Worm (Caenorhabditis elegans) whole organism, L1 larva: Measurements from ENCODE around the gene asp-13.

Experiments
- C16A3.4 ChIP-seq: fragments of 150-350 bp; optimal IDR thresholded peaks from 2 replicates; lab custom pipeline; 2014; ENCODE audit warnings: missing biosample characterization, missing genetic modification characterization
- C34B4.2 ChIP-seq: sonication (generic microtip); optimal IDR thresholded peaks from 2 replicates; lab custom pipeline; 2017; ENCODE audit warnings: mild to moderate bottlenecking, missing genetic modification characterization, missing compliant biosample characterization
- F16B12.6 ChIP-seq: fragments of 150-350 bp; optimal IDR thresholded peaks from 2 replicates; lab custom pipeline; 2014; ENCODE audit warnings: missing biosample characterization, missing genetic modification characterization
- Y116A8C.19 ChIP-seq: sonication (generic microtip); optimal IDR thresholded peaks from 2 replicates; lab custom pipeline; 2016; ENCODE audit warnings: missing compliant biosample characterization, missing genetic modification characterization, borderline replicate concordance
- aha-1 ChIP-seq: fragments of 150-350 bp; optimal IDR thresholded peaks from 2 replicates; lab custom pipeline; 2014; ENCODE audit warnings: missing biosample characterization, missing genetic modification characterization
- ceh-63 ChIP-seq: fragments of 200-800 bp; sonication (Bioruptor generic); optimal IDR thresholded peaks from 2 replicates; lab custom pipeline; 2018; ENCODE audit warnings: mild to moderate bottlenecking, missing genetic modification characterization, missing compliant biosample characterization
- ceh-88 ChIP-seq: fragments of 200-800 bp; sonication (Bioruptor generic); IDR thresholded peaks from 2 replicates; pipeline ENCODE4 v1.3.6; 2022; ENCODE audit warnings: missing genetic modification characterization, missing compliant biosample characterization
- dsc-1 ChIP-seq: sonication (generic microtip); optimal IDR thresholded peaks from 2 replicates; lab custom pipeline; 2016; ENCODE audit warnings: mild to moderate bottlenecking, missing genetic modification characterization, missing compliant biosample characterization
- egl-27 ChIP-seq, 2 experiments: fragments of 150-350 bp in 1 of 2; sonication (generic microtip); optimal IDR thresholded peaks; 3 replicates each; lab custom pipeline; 2017 to 2018; ENCODE audit warnings: missing biosample characterization in 2 of 2, missing genetic modification characterization in 2 of 2, missing genetic modification reagents in 2 of 2
- elt-2 ChIP-seq: sonication (generic microtip); optimal IDR thresholded peaks from 2 replicates; lab custom pipeline; 2016; ENCODE audit warnings: missing genetic modification characterization, mild to moderate bottlenecking, inconsistent platforms, missing compliant biosample characterization, missing genetic modification reagents
- elt-3 ChIP-seq, 6 experiments: fragments of 150-350 bp in 1 of 6; sonication (generic microtip); optimal IDR thresholded peaks; 2 replicates each; lab custom pipeline; 2017 to 2018; ENCODE audit warnings: missing biosample characterization in 6 of 6, missing genetic modification characterization in 6 of 6, inconsistent platforms in 1 of 6
- fkh-4 ChIP-seq: sonication (generic microtip); optimal IDR thresholded peaks from 2 replicates; lab custom pipeline; 2016; ENCODE audit warnings: missing compliant biosample characterization, missing genetic modification characterization, borderline replicate concordance
- fkh-8 ChIP-seq: sonication (generic microtip); optimal IDR thresholded peaks from 2 replicates; lab custom pipeline; 2016; ENCODE audit warnings: mild to moderate bottlenecking, missing genetic modification characterization, missing compliant biosample characterization
- fos-1 ChIP-seq: fragments of 150-350 bp; optimal IDR thresholded peaks from 2 replicates; lab custom pipeline; 2014; ENCODE audit warnings: missing biosample characterization, missing genetic modification characterization
- grh-1 ChIP-seq: fragments of 200-800 bp; sonication (Bioruptor generic); IDR thresholded peaks from 2 replicates; pipeline ENCODE4 v1.3.6; 2022; ENCODE audit warnings: missing genetic modification reagents, missing genetic modification characterization, missing compliant biosample characterization
- hpl-2 ChIP-seq: fragments of 150-350 bp; optimal IDR thresholded peaks from 2 replicates; lab custom pipeline; 2014; ENCODE audit warnings: missing biosample characterization, missing genetic modification reagents, missing genetic modification characterization
- lin-13 ChIP-seq: fragments of 150-350 bp; optimal IDR thresholded peaks from 2 replicates; lab custom pipeline; 2014; ENCODE audit warnings: missing biosample characterization, missing genetic modification reagents, missing genetic modification characterization
- lin-14 ChIP-seq: fragments of 200-800 bp; sonication (Bioruptor generic); optimal IDR thresholded peaks from 2 replicates; lab custom pipeline; 2018; ENCODE audit warnings: mild to moderate bottlenecking, missing genetic modification characterization, moderate library complexity, missing compliant biosample characterization
- lin-15B ChIP-seq: fragments of 150-350 bp; sonication (generic microtip); optimal IDR thresholded peaks from 3 replicates; lab custom pipeline; 2014; ENCODE audit warnings: missing biosample characterization, missing genetic modification characterization
- lin-35 ChIP-seq, 2 experiments: fragments of 150-350 bp; optimal IDR thresholded peaks; 2 replicates each; lab custom pipeline; 2014; ENCODE audit warnings: missing biosample characterization in 2 of 2, missing genetic modification characterization in 2 of 2, missing genetic modification reagents in 2 of 2
- lin-39 ChIP-seq: fragments of 150-350 bp; optimal IDR thresholded peaks from 2 replicates; lab custom pipeline; 2014; ENCODE audit warnings: missing biosample characterization, missing genetic modification reagents, missing genetic modification characterization
- mep-1 ChIP-seq: fragments of 150-350 bp; optimal IDR thresholded peaks from 2 replicates; lab custom pipeline; 2014; ENCODE audit warnings: missing biosample characterization, missing genetic modification characterization
- nhr-11 ChIP-seq: fragments of 150-350 bp; optimal IDR thresholded peaks from 2 replicates; lab custom pipeline; 2014; ENCODE audit warnings: missing biosample characterization, missing genetic modification characterization
- nhr-19 ChIP-seq: fragments of 200-800 bp; sonication (Bioruptor generic); conservative IDR thresholded peaks from 2 replicates; pipeline ENCODE4 v1.3.6; 2022; ENCODE audit warnings: missing genetic modification characterization, missing compliant biosample characterization
- nhr-20 ChIP-seq: sonication (generic microtip); optimal IDR thresholded peaks from 2 replicates; lab custom pipeline; 2016; ENCODE audit warnings: mild to moderate bottlenecking, missing genetic modification characterization, missing compliant biosample characterization
- nhr-28 ChIP-seq: fragments of 150-350 bp; optimal IDR thresholded peaks from 2 replicates; lab custom pipeline; 2014; ENCODE audit warnings: missing biosample characterization, missing genetic modification characterization
- nhr-71 ChIP-seq: sonication (generic microtip); optimal IDR thresholded peaks from 2 replicates; lab custom pipeline; 2016; ENCODE audit warnings: mild to moderate bottlenecking, missing genetic modification characterization, moderate library complexity, missing compliant biosample characterization
- nhr-77 ChIP-seq: fragments of 150-350 bp; optimal IDR thresholded peaks from 2 replicates; lab custom pipeline; 2014; ENCODE audit warnings: missing biosample characterization, missing genetic modification characterization
- nhr-84 ChIP-seq: sonication (generic microtip); optimal IDR thresholded peaks from 2 replicates; lab custom pipeline; 2017; ENCODE audit warnings: missing biosample characterization, missing genetic modification characterization
- nhr-85 ChIP-seq: sonication (generic microtip); peaks from one replicate; lab custom pipeline; 2016; ENCODE audit warnings: missing genetic modification characterization, inconsistent platforms, missing compliant biosample characterization
- pqm-1 ChIP-seq: sonication (generic microtip); optimal IDR thresholded peaks from 3 replicates; lab custom pipeline; 2017; ENCODE audit warnings: missing biosample characterization, missing genetic modification characterization
- skn-1 ChIP-seq: fragments of 150-350 bp; optimal IDR thresholded peaks from 2 replicates; lab custom pipeline; 2014; ENCODE audit warnings: missing biosample characterization, missing genetic modification characterization
- snpc-4 ChIP-seq: fragments of 150-350 bp; optimal IDR thresholded peaks from 2 replicates; lab custom pipeline; 2014; ENCODE audit warnings: missing biosample characterization, missing genetic modification characterization
- sox-4 ChIP-seq: sonication (generic microtip); optimal IDR thresholded peaks from 2 replicates; lab custom pipeline; 2016; ENCODE audit warnings: missing genetic modification characterization, missing compliant biosample characterization
- sptf-1 ChIP-seq: fragments of 150-350 bp; optimal IDR thresholded peaks from 2 replicates; lab custom pipeline; 2014; ENCODE audit warnings: missing biosample characterization, missing genetic modification characterization
- tbx-2 ChIP-seq: sonication (generic microtip); optimal IDR thresholded peaks from 2 replicates; lab custom pipeline; 2016; ENCODE audit warnings: missing genetic modification characterization, missing compliant biosample characterization
- tlp-1 ChIP-seq: fragments of 150-350 bp; optimal IDR thresholded peaks from 2 replicates; lab custom pipeline; 2014; ENCODE audit warnings: missing biosample characterization, missing genetic modification characterization
- unc-86 ChIP-seq: sonication (generic microtip); optimal IDR thresholded peaks from 2 replicates; lab custom pipeline; 2016; ENCODE audit warnings: missing genetic modification characterization, missing compliant biosample characterization
- unc-98 ChIP-seq: fragments of 200-800 bp; sonication (Bioruptor generic); IDR thresholded peaks from 2 replicates; pipeline ENCODE4 v1.3.6; 2022; ENCODE audit warnings: missing genetic modification characterization, missing compliant biosample characterization
- vab-15 ChIP-seq: sonication (generic microtip); optimal IDR thresholded peaks from 2 replicates; lab custom pipeline; 2017; ENCODE audit warnings: missing genotype, mild to moderate bottlenecking, missing genetic modification characterization, missing compliant biosample characterization
- xbp-1 ChIP-seq: sonication (generic microtip); optimal IDR thresholded peaks from 2 replicates; lab custom pipeline; 2016; ENCODE audit warnings: missing genetic modification characterization, missing compliant biosample characterization
- zag-1 ChIP-seq: fragments of 150-350 bp; optimal IDR thresholded peaks from 2 replicates; lab custom pipeline; 2014; ENCODE audit warnings: missing biosample characterization, missing genetic modification characterization
- ztf-11 ChIP-seq, 2 experiments: sonication (generic microtip); optimal IDR thresholded peaks; 2 replicates each; lab custom pipeline; 2016 to 2017; ENCODE audit warnings: missing genetic modification characterization in 2 of 2, missing biosample characterization in 1 of 2, missing compliant biosample characterization in 1 of 2

The asp-13 gene

ce11 chrV:8602638-8603037, 40.4 kb downstream of the asp-13 start, which contains the start of gene F41E6.15:
Gene F41E6.15, minus strand, starts transcription at chrV:8602738.
- TF ChIP-seq lin-35 (GFP tag; optimal IDR thresholded peaks at IDR 0.05; lab: Kevin White, UChicago) = no peak
- TF ChIP-seq nhr-84 = no peak
- TF ChIP-seq sptf-1 (tag; lab: Kevin White, UChicago) = no peak
- no peak for TF ChIP-seq Y116A8C.19 (tag; lab: Kevin White, UChicago)
- no peak for TF ChIP-seq nhr-19 (GFP tag; lab: Robert Waterston, UW)
- TF ChIP-seq fkh-8 (tag; lab: Kevin White, UChicago) = no peak
- TF ChIP-seq snpc-4 (tag; lab: Kevin White, UChicago) = no peak
- TF ChIP-seq lin-13 = no peak
- TF ChIP-seq C34B4.2 = no peak

DNA sequence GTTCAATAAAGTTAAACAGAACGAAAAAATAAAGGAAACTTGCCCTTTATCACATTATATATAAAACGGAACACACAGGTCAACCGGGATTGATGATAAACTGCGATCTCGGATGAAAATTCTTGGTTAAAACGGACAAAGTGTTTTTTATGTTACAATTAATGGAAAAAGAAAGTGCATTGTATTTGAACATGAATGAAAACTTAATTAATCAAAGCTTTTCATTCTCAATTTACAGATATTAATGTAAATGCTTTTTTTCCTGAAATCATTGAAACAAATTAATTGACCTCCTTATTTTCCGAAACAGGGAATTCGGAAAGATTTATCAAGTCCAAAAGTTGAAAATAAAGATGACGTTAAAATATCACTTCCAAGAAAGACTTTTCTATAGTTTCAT, 41.6 kb downstream of the asp-13 start, which contains the start of gene F41E6.8:
F41E6.8 (minus strand) TSS at position 101 of the 400 bp plus-strand sequence.
- TF ChIP-seq mep-1 (tag; lab: Kevin White, UChicago) = no peak
- TF ChIP-seq C34B4.2 = no peak
- no peak for TF ChIP-seq snpc-4 (tag; lab: Kevin White, UChicago)
- TF ChIP-seq aha-1 (tag; lab: Kevin White, UChicago) = no peak
- no peak for TF ChIP-seq sox-4 (tag; lab: Kevin White, UChicago)
- TF ChIP-seq elt-3 (tag; optimal IDR thresholded peaks at IDR 0.05; lab: Kevin White, UChicago) = no peak
- TF ChIP-seq nhr-11 = no peak
- TF ChIP-seq ceh-63 = no peak
- TF ChIP-seq vab-15 (tag; lab: Kevin White, UChicago) = no peak
- no peak for TF ChIP-seq pqm-1 (tag; lab: Kevin White, UChicago)
- TF ChIP-seq elt-2 (tag; lab: Kevin White, UChicago) = no peak
- TF ChIP-seq ztf-11 (tag; optimal IDR thresholded peaks at IDR 0.05; lab: Kevin White, UChicago) = no peak
- no peak for TF ChIP-seq F16B12.6 (tag; lab: Kevin White, UChicago)
- no peak for TF ChIP-seq lin-15B (tag; lab: Kevin White, UChicago)
- no peak for TF ChIP-seq nhr-19 (GFP tag; lab: Robert Waterston, UW)
- TF ChIP-seq lin-39 (tag; lab: Kevin White, UChicago) = no peak
- TF ChIP-seq nhr-71 (tag; lab: Kevin White, UChicago) = no peak
- TF ChIP-seq xbp-1 (tag; lab: Kevin White, UChicago) = no peak
- TF ChIP-seq, all 84 proteins: peak for 0

ce11 chrV:8599957-8600356, 43.0 kb downstream of the asp-13 start:
- peak; percentile 98 for TF ChIP-seq dsc-1 (tag; lab: Kevin White, UChicago)
- no peak for TF ChIP-seq C16A3.4 (tag; lab: Kevin White, UChicago)
- peak; percentile 92 for TF ChIP-seq fkh-4
- TF ChIP-seq, all 84 proteins: peak for 2

DNA sequence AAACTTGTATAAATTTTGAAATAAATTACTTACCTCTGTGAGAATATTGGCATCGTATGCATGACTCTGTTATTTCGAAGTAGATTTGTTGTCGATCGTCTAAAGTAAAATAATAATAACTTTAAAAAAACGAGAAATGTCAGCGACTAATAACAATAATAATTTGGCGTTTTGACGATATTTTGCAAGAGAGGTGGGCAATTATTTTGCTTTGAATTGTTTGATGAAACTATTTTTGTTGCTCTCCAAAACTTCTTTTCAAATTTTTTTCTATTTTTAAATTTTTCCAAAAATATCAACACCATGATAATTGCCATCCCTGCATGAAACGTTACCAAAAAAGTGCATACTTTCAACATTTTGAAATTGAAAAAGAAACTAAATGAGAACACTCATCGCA, 43.8 kb downstream of the asp-13 start, which contains the start of gene F41E6.7:
F41E6.7 (minus strand) TSS at position 101 of the 400 bp plus-strand sequence.
- no peak for TF ChIP-seq unc-86

DNA sequence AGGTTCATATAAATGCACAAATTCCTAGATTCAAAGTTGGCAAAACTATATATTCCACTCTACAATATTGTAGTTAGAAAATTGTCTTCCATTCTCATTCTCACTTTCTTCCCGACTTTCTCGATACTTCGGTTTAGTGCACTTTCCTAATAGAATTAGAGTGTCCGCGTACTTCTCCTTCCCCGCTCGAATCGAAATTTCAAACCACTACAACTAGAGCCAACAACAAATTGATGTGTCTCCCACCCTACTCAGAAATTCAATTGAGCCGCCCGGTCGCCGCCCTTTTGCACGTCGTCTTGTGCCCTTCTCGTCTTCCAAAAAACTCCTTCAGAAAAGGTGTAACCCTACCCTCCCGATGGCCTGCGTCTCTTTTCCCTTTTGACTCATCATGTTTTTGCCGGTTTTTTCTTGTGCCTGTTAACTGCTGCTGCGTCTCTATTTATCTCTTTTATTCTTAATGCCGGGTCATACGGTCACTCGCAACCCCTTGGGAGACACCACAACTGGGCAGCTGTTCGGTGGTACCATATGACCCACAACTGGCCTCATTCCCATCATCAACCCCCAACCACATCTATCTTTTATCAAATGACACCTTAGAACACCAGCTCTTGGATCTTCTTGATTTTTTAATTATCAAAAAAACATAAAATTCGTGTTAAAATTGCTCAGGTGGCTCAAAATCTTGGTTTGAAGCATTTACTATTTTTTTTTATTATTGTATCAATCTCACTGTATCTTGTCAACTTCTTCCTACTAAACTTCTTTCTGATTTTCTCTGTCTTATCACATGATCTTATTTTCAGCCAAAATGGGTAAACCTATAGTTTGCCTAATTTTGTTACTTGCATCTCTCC, 48.7 kb downstream of the asp-13 start, which contains the start of gene tag-196:
tag-196 (plus strand) TSS at position 810 of the 860 bp plus-strand sequence.
- TF ChIP-seq lin-35 (GFP tag; optimal IDR thresholded peaks at IDR 0.05; lab: Kevin White, UChicago) (peak in 1 of 2 experiments; percentile 28), nhr-20 (tag; lab: Kevin White, UChicago) (peak; percentile 12), unc-98 (GFP tag; lab: Robert Waterston, UW) (no peak), F16B12.6 (tag; lab: Kevin White, UChicago) (no peak), dsc-1 (tag; lab: Kevin White, UChicago) (no peak), fos-1 (tag; lab: Kevin White, UChicago) (no peak), zag-1 (tag; lab: Kevin White, UChicago) (no peak), elt-3 (tag; optimal IDR thresholded peaks at IDR 0.05; lab: Kevin White, UChicago) (no peak), nhr-11 (no peak), skn-1 (tag; lab: Kevin White, UChicago) (no peak), hpl-2 (GFP tag; lab: Kevin White, UChicago) (no peak), pqm-1 (tag; lab: Kevin White, UChicago) (no peak), tbx-2 (tag; lab: Kevin White, UChicago) (no peak), tlp-1 (tag; lab: Kevin White, UChicago) (no peak), nhr-28 (tag; lab: Kevin White, UChicago) (no peak), lin-14 (GFP tag; lab: Kevin White, UChicago) (peak; percentile 76), grh-1 (GFP tag; lab: Robert Waterston, UW) (no peak), nhr-85 (tag; lab: Kevin White, UChicago) (no peak), xbp-1 (tag; lab: Kevin White, UChicago) (no peak), fkh-4 (no peak), nhr-77 (tag; lab: Kevin White, UChicago) (no peak), lin-15B (tag; lab: Kevin White, UChicago) (no peak), egl-27 (tag; optimal IDR thresholded peaks at IDR 0.05; lab: Kevin White, UChicago) (no peak), ceh-88 (GFP tag; lab: Robert Waterston, UW) (no peak), fkh-8 (tag; lab: Kevin White, UChicago) (no peak)
